Worm (Caenorhabditis elegans) whole organism, early embryonic: ENCODE measurements around the gene C33G3.6.

Experiments used
- B0310.2 ChIP-seq: sonication (generic microtip); optimal IDR thresholded peaks from 2 replicates; lab custom pipeline; 2016; ENCODE audit warnings: mild to moderate bottlenecking, missing genetic modification characterization, missing compliant biosample characterization
- F13C5.2 ChIP-seq: sonication (generic microtip); optimal IDR thresholded peaks from 2 replicates; lab custom pipeline; 2017; ENCODE audit warnings: mild to moderate bottlenecking, missing genetic modification characterization, inconsistent platforms, missing compliant biosample characterization
- aly-1 ChIP-seq: sonication (generic microtip); optimal IDR thresholded peaks from 2 replicates; lab custom pipeline; 2016; ENCODE audit warnings: missing genetic modification characterization, missing compliant biosample characterization
- ama-1 ChIP-seq: fragments of 150-350 bp; optimal IDR thresholded peaks from 2 replicates; lab custom pipeline; 2014
- ceh-13 ChIP-seq: fragments of 200-800 bp; sonication (Bioruptor generic); optimal IDR thresholded peaks from 2 replicates; lab custom pipeline; 2018; ENCODE audit warnings: mild to moderate bottlenecking, missing genetic modification characterization, missing compliant biosample characterization
- ceh-36 ChIP-seq: sonication (generic microtip); optimal IDR thresholded peaks from 2 replicates; lab custom pipeline; 2016; ENCODE audit warnings: missing genetic modification characterization, inconsistent platforms, missing compliant biosample characterization
- ets-7 ChIP-seq: sonication (generic microtip); optimal IDR thresholded peaks from 2 replicates; lab custom pipeline; 2016; ENCODE audit warnings: missing genotype, missing genetic modification characterization, missing compliant biosample characterization
- flt-1 ChIP-seq: fragments of 200-800 bp; sonication (Bioruptor generic); IDR thresholded peaks from 2 replicates; pipeline ENCODE4 v1.3.6; 2022; ENCODE audit warnings: missing genetic modification characterization, missing compliant biosample characterization
- hmbx-1 ChIP-seq: sonication (generic microtip); optimal IDR thresholded peaks from 2 replicates; lab custom pipeline; 2016; ENCODE audit warnings: mild to moderate bottlenecking, missing genetic modification characterization, missing compliant biosample characterization
- hmg-4 ChIP-seq: fragments of 200-800 bp; sonication (Bioruptor generic); optimal IDR thresholded peaks from 2 replicates; lab custom pipeline; 2018; ENCODE audit warnings: mild to moderate bottlenecking, missing genetic modification characterization, missing compliant biosample characterization
- hnd-1 ChIP-seq: sonication (generic microtip); optimal IDR thresholded peaks from 2 replicates; lab custom pipeline; 2016; ENCODE audit warnings: missing genetic modification characterization, missing compliant biosample characterization
- pes-1 ChIP-seq: fragments of 200-800 bp; sonication (Bioruptor generic); IDR thresholded peaks from 2 replicates; pipeline ENCODE4 v1.3.6; 2022; ENCODE audit warnings: missing genetic modification reagents, missing genetic modification characterization, missing compliant biosample characterization
- scrt-1 ChIP-seq: fragments of 200-800 bp; sonication (Bioruptor generic); IDR thresholded peaks from 2 replicates; pipeline ENCODE4 v1.3.6; 2022; ENCODE audit warnings: missing genetic modification characterization, missing compliant biosample characterization
- sea-1 ChIP-seq: fragments of 200-800 bp; sonication (Bioruptor generic); conservative IDR thresholded peaks from 2 replicates; pipeline ENCODE4 v1.3.6; 2022; ENCODE audit warnings: missing genetic modification characterization, missing compliant biosample characterization
- tbx-11 ChIP-seq: fragments of 200-800 bp; sonication (Bioruptor generic); IDR thresholded peaks from 2 replicates; pipeline ENCODE4 v1.3.6; 2022; ENCODE audit warnings: missing genetic modification characterization, missing compliant biosample characterization
- tbx-37 ChIP-seq: fragments of 200-800 bp; sonication (Bioruptor generic); conservative IDR thresholded peaks from 2 replicates; pipeline ENCODE4 v1.3.6; 2022; ENCODE audit warnings: missing genetic modification reagents, missing genetic modification characterization, missing compliant biosample characterization
- tra-4 ChIP-seq: sonication (generic microtip); optimal IDR thresholded peaks from 2 replicates; lab custom pipeline; 2017; ENCODE audit warnings: missing genetic modification characterization, missing compliant biosample characterization

The C33G3.6 gene

ce11 chrX:14113347-14113746, 29.2 kb upstream of the C33G3.6 start, which contains the start of gene nhr-281:
Gene nhr-281 (minus strand): TSS chrX:14113447.
- TF ChIP-seq flt-1 (GFP tag; lab: Robert Waterston, UW), result no peak
- TF ChIP-seq pes-1 (GFP tag; lab: Robert Waterston, UW), result no peak
- no peak for TF ChIP-seq tra-4 (tag; lab: Kevin White, UChicago)
- no peak for TF ChIP-seq ceh-13 (GFP tag; lab: Kevin White, UChicago)

ce11 chrX:14108245-14108644, 24.1 kb upstream of the C33G3.6 start, which contains the start of gene F16B12.7:
Gene F16B12.7 (plus strand): TSS chrX:14108545.
- no peak for TF ChIP-seq hmg-4 (GFP tag; lab: Kevin White, UChicago)
- TF ChIP-seq B0310.2 (tag; lab: Kevin White, UChicago), result no peak
- TF ChIP-seq tra-4 (tag; lab: Kevin White, UChicago), result no peak
- TF ChIP-seq ceh-36 (tag; lab: Kevin White, UChicago), result no peak

- TF ChIP-seq scrt-1, result no peak
- no peak for TF ChIP-seq aly-1
- TF ChIP-seq hnd-1 (tag; lab: Kevin White, UChicago), result no peak
- TF ChIP-seq tra-4 (tag; lab: Kevin White, UChicago), result no peak
- TF ChIP-seq B0310.2 (tag; lab: Kevin White, UChicago), result no peak
- TF ChIP-seq ceh-13 (GFP tag; lab: Kevin White, UChicago), result no peak
- no peak for TF ChIP-seq ama-1 (lab: Kevin White, UChicago)
- TF ChIP-seq ets-7 (tag; lab: Kevin White, UChicago), result no peak
- TF ChIP-seq flt-1 (GFP tag; lab: Robert Waterston, UW), result no peak
- TF ChIP-seq ceh-36 (tag; lab: Kevin White, UChicago), result no peak
- no peak for TF ChIP-seq hmbx-1 (tag; lab: Kevin White, UChicago)
These were observed 18.3 kb upstream of the C33G3.6 start for ce11 chrX:14102474-14102873.

- TF ChIP-seq sea-1 (GFP tag; lab: Robert Waterston, UW) (no peak), hmg-4 (GFP tag; lab: Kevin White, UChicago) (peak; percentile 45), F13C5.2 (tag; lab: Kevin White, UChicago) (peak; percentile 57)
These were observed 17.9 kb upstream of the C33G3.6 start, which contains the start of gene F16B12.6 for ce11 chrX:14101986-14102385. Gene F16B12.6 (plus strand): TSS chrX:14102316.

- TF ChIP-seq hmg-4 (GFP tag; lab: Kevin White, UChicago) (peak; percentile 4), ama-1 (lab: Kevin White, UChicago) (no peak)
These were observed 14.5 kb upstream of the C33G3.6 start, which contains the start of gene F16B12.4 for ce11 chrX:14098618-14099118. Gene F16B12.4 (minus strand): TSS chrX:14098668.

ce11 chrX:14090990-14091389, 6.9 kb upstream of the C33G3.6 start:
- TF ChIP-seq flt-1 (GFP tag; lab: Robert Waterston, UW) (no peak), ceh-36 (tag; lab: Kevin White, UChicago) (no peak), F13C5.2 (tag; lab: Kevin White, UChicago) (no peak), sea-1 (GFP tag; lab: Robert Waterston, UW) (no peak), ceh-13 (GFP tag; lab: Kevin White, UChicago) (no peak), pes-1 (GFP tag; lab: Robert Waterston, UW) (no peak), tbx-37 (GFP tag; lab: Robert Waterston, UW) (no peak), hmg-4 (GFP tag; lab: Kevin White, UChicago) (no peak), ama-1 (lab: Kevin White, UChicago) (no peak), aly-1 (no peak), hnd-1 (tag; lab: Kevin White, UChicago) (no peak), B0310.2 (tag; lab: Kevin White, UChicago) (no peak), ets-7 (tag; lab: Kevin White, UChicago) (no peak), hmbx-1 (tag; lab: Kevin White, UChicago) (no peak), tra-4 (tag; lab: Kevin White, UChicago) (no peak), scrt-1 (no peak)

- no peak for TF ChIP-seq ceh-13 (GFP tag; lab: Kevin White, UChicago)
- TF ChIP-seq hmg-4 (GFP tag; lab: Kevin White, UChicago), result no peak
- no peak for TF ChIP-seq flt-1 (GFP tag; lab: Robert Waterston, UW)
- TF ChIP-seq tbx-11 (GFP tag; lab: Robert Waterston, UW), result no peak
These were observed 6.0 kb upstream of the C33G3.6 start, which contains the start of gene dsl-4 for ce11 chrX:14090089-14090488. Gene dsl-4 (plus strand): TSS chrX:14090389.

- TF ChIP-seq B0310.2 (tag; lab: Kevin White, UChicago) (no peak), tbx-11 (GFP tag; lab: Robert Waterston, UW) (no peak), ama-1 (lab: Kevin White, UChicago) (no peak), ceh-13 (GFP tag; lab: Kevin White, UChicago) (no peak), hnd-1 (tag; lab: Kevin White, UChicago) (no peak), hmbx-1 (tag; lab: Kevin White, UChicago) (no peak), ceh-36 (tag; lab: Kevin White, UChicago) (no peak), flt-1 (GFP tag; lab: Robert Waterston, UW) (no peak), ets-7 (tag; lab: Kevin White, UChicago) (no peak), aly-1 (no peak), scrt-1 (no peak), tbx-37 (GFP tag; lab: Robert Waterston, UW) (no peak), sea-1 (GFP tag; lab: Robert Waterston, UW) (no peak)
These were observed 1.1 kb upstream of the C33G3.6 start, which contains the start of gene F16B12.1 for ce11 chrX:14085208-14085607. Gene F16B12.1 (plus strand): TSS chrX:14085508.
